Worm (Caenorhabditis elegans) whole organism, young adult: ENCODE measurements around the gene srbc-78.
A peak's percentile ranks its signal among the peaks of the same experiment; 100 is the strongest.

Experiments
- B0035.1 ChIP-seq: sonication (generic microtip); optimal IDR thresholded peaks from 2 replicates; lab custom pipeline; 2016; ENCODE audit warnings: missing genetic modification characterization, mild to moderate bottlenecking, missing compliant biosample characterization, missing genotype, missing genetic modification reagents
- F39B2.1 ChIP-seq: fragments of 200-800 bp; sonication (Bioruptor generic); IDR thresholded peaks from 2 replicates; pipeline ENCODE4 v1.3.6; 2022; ENCODE audit warnings: missing genetic modification reagents, missing genetic modification characterization, missing compliant biosample characterization
- F57C9.4 ChIP-seq: sonication (generic microtip); optimal IDR thresholded peaks from 2 replicates; lab custom pipeline; 2017; ENCODE audit warnings: mild to moderate bottlenecking, missing genetic modification characterization, missing compliant biosample characterization
- K12H6.12 ChIP-seq: fragments of 200-800 bp; sonication (Bioruptor generic); optimal IDR thresholded peaks from 2 replicates; lab custom pipeline; 2018; ENCODE audit warnings: mild to moderate bottlenecking, missing genetic modification characterization, missing compliant biosample characterization
- Y53F4B.3 ChIP-seq: fragments of 200-800 bp; sonication (Bioruptor generic); IDR thresholded peaks from 2 replicates; pipeline ENCODE4 v1.3.6; 2022; ENCODE audit warnings: missing genetic modification reagents, missing genetic modification characterization, missing compliant biosample characterization
- Y79H2A.3 ChIP-seq: fragments of 200-800 bp; sonication (Bioruptor generic); conservative IDR thresholded peaks from 2 replicates; pipeline ENCODE4 v1.3.6; 2022; ENCODE audit warnings: missing genetic modification reagents, missing genetic modification characterization, missing compliant biosample characterization
- ZK185.1 ChIP-seq: sonication (generic microtip); optimal IDR thresholded peaks from 2 replicates; lab custom pipeline; 2016; ENCODE audit warnings: mild to moderate bottlenecking, missing genetic modification characterization, missing compliant biosample characterization; ENCODE audit not compliant: poor library complexity, severe bottlenecking
- aptf-3 ChIP-seq: fragments of 200-800 bp; sonication (Bioruptor generic); IDR thresholded peaks from 2 replicates; pipeline ENCODE4 v1.3.6; 2022; ENCODE audit warnings: missing genetic modification characterization, missing compliant biosample characterization
- athp-1 ChIP-seq: sonication (generic microtip); optimal IDR thresholded peaks from 2 replicates; lab custom pipeline; 2017; ENCODE audit warnings: mild to moderate bottlenecking, missing genetic modification characterization, missing compliant biosample characterization
- cebp-1 ChIP-seq, 2 experiments: fragments of 200-800 bp in 1 of 2; sonication (Bioruptor generic) in 1 of 2; sonication (generic microtip) in 1 of 2; IDR thresholded peaks in 1 of 2; optimal IDR thresholded peaks in 1 of 2; 2 replicates each; pipeline versions ENCODE4 v1.3.6 to Lab custom; 2017 to 2022; ENCODE audit warnings: missing compliant biosample characterization in 2 of 2, missing genetic modification characterization in 2 of 2, mild to moderate bottlenecking in 1 of 2, missing genetic modification reagents in 1 of 2, moderate library complexity in 1 of 2
- ceh-79 ChIP-seq: sonication (generic microtip); optimal IDR thresholded peaks from 2 replicates; lab custom pipeline; 2017; ENCODE audit warnings: mild to moderate bottlenecking, missing genetic modification characterization, missing compliant biosample characterization
- ceh-91 ChIP-seq: fragments of 200-800 bp; sonication (Bioruptor generic); IDR thresholded peaks from 2 replicates; pipeline ENCODE4 v1.3.6; 2022; ENCODE audit warnings: missing genetic modification reagents, missing genetic modification characterization, missing compliant biosample characterization
- dpff-1 ChIP-seq: sonication (generic microtip); optimal IDR thresholded peaks from 2 replicates; lab custom pipeline; 2017; ENCODE audit warnings: mild to moderate bottlenecking, missing genetic modification characterization, missing compliant biosample characterization
- efl-1 ChIP-seq: fragments of 150-350 bp; optimal IDR thresholded peaks from 2 replicates; lab custom pipeline; 2014; ENCODE audit warnings: missing biosample characterization, missing genetic modification reagents, missing genetic modification characterization
- hmg-1.2 ChIP-seq: fragments of 200-800 bp; sonication (Bioruptor generic); IDR thresholded peaks from 2 replicates; pipeline ENCODE4 v1.3.6; 2022; ENCODE audit warnings: missing genetic modification reagents, missing genetic modification characterization, missing compliant biosample characterization
- hmg-20 ChIP-seq: fragments of 200-800 bp; sonication (Bioruptor generic); IDR thresholded peaks from 2 replicates; pipeline ENCODE4 v1.3.6; 2022; ENCODE audit warnings: missing genetic modification reagents, missing genetic modification characterization, missing compliant biosample characterization
- let-607 ChIP-seq, 2 experiments: fragments of 200-800 bp in 1 of 2; sonication (Bioruptor generic) in 1 of 2; sonication (generic microtip) in 1 of 2; optimal IDR thresholded peaks; 2 replicates each; lab custom pipeline; 2016 to 2018; ENCODE audit warnings: mild to moderate bottlenecking in 2 of 2, missing compliant biosample characterization in 2 of 2, missing genetic modification characterization in 2 of 2, moderate library complexity in 2 of 2, missing genotype in 1 of 2
- lin-40 ChIP-seq: sonication (generic microtip); optimal IDR thresholded peaks from 2 replicates; lab custom pipeline; 2016; ENCODE audit warnings: missing genetic modification characterization, mild to moderate bottlenecking, missing compliant biosample characterization, missing genotype, missing genetic modification reagents
- mes-4 ChIP-seq: sonication (generic microtip); optimal IDR thresholded peaks from 2 replicates; lab custom pipeline; 2016; ENCODE audit warnings: missing genotype, missing genetic modification characterization, missing compliant biosample characterization
- nfyb-1 ChIP-seq: fragments of 200-800 bp; sonication (Bioruptor generic); IDR thresholded peaks from 2 replicates; pipeline ENCODE4 v1.3.6; 2022; ENCODE audit warnings: missing genetic modification reagents, missing genetic modification characterization, missing compliant biosample characterization
- nhr-80 ChIP-seq: sonication (generic microtip); optimal IDR thresholded peaks from 2 replicates; lab custom pipeline; 2016; ENCODE audit warnings: missing genetic modification characterization, missing compliant biosample characterization
- sea-2 ChIP-seq: fragments of 200-800 bp; sonication (Bioruptor generic); IDR thresholded peaks from 2 replicates; pipeline ENCODE4 v1.3.6; 2022; ENCODE audit warnings: missing genetic modification characterization, missing compliant biosample characterization
- snpc-1.1 ChIP-seq: sonication (generic microtip); optimal IDR thresholded peaks from 2 replicates; lab custom pipeline; 2017; ENCODE audit warnings: missing genetic modification characterization, mild to moderate bottlenecking, missing compliant biosample characterization, antibody characterized with exemption, moderate library complexity, missing genotype, missing genetic modification reagents; ENCODE audit not compliant: insufficient read depth
- snpc-1.3 ChIP-seq: sonication (generic microtip); optimal IDR thresholded peaks from 2 replicates; lab custom pipeline; 2017; ENCODE audit warnings: missing genetic modification characterization, mild to moderate bottlenecking, missing compliant biosample characterization, antibody characterized with exemption, moderate library complexity, missing genotype, missing genetic modification reagents; ENCODE audit not compliant: insufficient read depth
- snpc-4 ChIP-seq, 5 experiments: fragments of 150-350 bp in 1 of 5; sonication (generic microtip) in 4 of 5; optimal IDR thresholded peaks; 2 replicates each; lab custom pipeline; 2014 to 2018; ENCODE audit warnings: missing genetic modification characterization in 5 of 5, missing biosample characterization in 3 of 5, antibody characterized with exemption in 2 of 5, mild to moderate bottlenecking in 2 of 5, missing compliant biosample characterization in 2 of 5, missing genotype in 2 of 5, moderate library complexity in 2 of 5, missing genetic modification reagents in 1 of 5
- unc-130 ChIP-seq: sonication (generic microtip); optimal IDR thresholded peaks from 2 replicates; lab custom pipeline; 2016; ENCODE audit warnings: missing genetic modification reagents, missing genetic modification characterization, missing compliant biosample characterization
- zfh-2 ChIP-seq: fragments of 200-800 bp; sonication (Bioruptor generic); conservative IDR thresholded peaks from 2 replicates; pipeline ENCODE4 v1.3.6; 2022; ENCODE audit warnings: missing genetic modification reagents, missing genetic modification characterization, missing compliant biosample characterization
- zim-3 ChIP-seq: sonication (generic microtip); optimal IDR thresholded peaks from 2 replicates; lab custom pipeline; 2017; ENCODE audit warnings: mild to moderate bottlenecking, missing genetic modification characterization, moderate library complexity, missing compliant biosample characterization
- ztf-3 ChIP-seq: fragments of 200-800 bp; sonication (Bioruptor generic); optimal IDR thresholded peaks from 2 replicates; lab custom pipeline; 2018; ENCODE audit warnings: mild to moderate bottlenecking, missing genetic modification characterization, missing compliant biosample characterization

Gene srbc-78

ce11 chrV:20525816-20526459 is 36.9 kb upstream of the srbc-78 start, which contains the start of the genes srh-166 and Y38H6C.24:
Gene srh-166, minus strand, starts transcription at chrV:20525866.
Gene Y38H6C.24, plus strand, starts transcription at chrV:20526435.
- TF ChIP-seq Y53F4B.3 (GFP tag; lab: Robert Waterston, UW), result no peak
- no peak for TF ChIP-seq hmg-20
- no peak for TF ChIP-seq nhr-80
- TF ChIP-seq lin-40 (tag; lab: Kevin White, UChicago), result no peak
- peak; percentile 36; the same call in 1 of the 2 replicates for TF ChIP-seq cebp-1 (GFP tag; IDR thresholded peaks at IDR 0.05; lab: Robert Waterston, UW)
- peak; percentile 70 for TF ChIP-seq cebp-1 (tag; optimal IDR thresholded peaks at IDR 0.05; lab: Kevin White, UChicago)
- TF ChIP-seq nfyb-1 (GFP tag; lab: Robert Waterston, UW), result no peak
- TF ChIP-seq F39B2.1, result no peak
- TF ChIP-seq zim-3 (tag; lab: Kevin White, UChicago), result no peak
- TF ChIP-seq, all 124 proteins: peak for 1

- TF ChIP-seq athp-1, result no peak
- TF ChIP-seq hmg-1.2 (GFP tag; lab: Robert Waterston, UW), result peak; percentile 77; the same call in 1 of the 2 replicates
- TF ChIP-seq cebp-1 (GFP tag; IDR thresholded peaks at IDR 0.05; lab: Robert Waterston, UW), result peak; percentile 92
- peak; percentile 99 for TF ChIP-seq cebp-1 (tag; optimal IDR thresholded peaks at IDR 0.05; lab: Kevin White, UChicago)
- TF ChIP-seq nhr-80, result no peak
- TF ChIP-seq snpc-1.1 (tag; lab: Kevin White, UChicago), result no peak
- no peak for TF ChIP-seq ZK185.1 (tag; lab: Kevin White, UChicago)
Measured at ce11 chrV:20522219-20522618, 33.2 kb upstream of the srbc-78 start, which contains the start of the genes Y38H6C.9 and fbxa-150. Gene Y38H6C.9, minus strand, starts transcription at chrV:20522270. Gene fbxa-150, plus strand, starts transcription at chrV:20522598.

DNA sequence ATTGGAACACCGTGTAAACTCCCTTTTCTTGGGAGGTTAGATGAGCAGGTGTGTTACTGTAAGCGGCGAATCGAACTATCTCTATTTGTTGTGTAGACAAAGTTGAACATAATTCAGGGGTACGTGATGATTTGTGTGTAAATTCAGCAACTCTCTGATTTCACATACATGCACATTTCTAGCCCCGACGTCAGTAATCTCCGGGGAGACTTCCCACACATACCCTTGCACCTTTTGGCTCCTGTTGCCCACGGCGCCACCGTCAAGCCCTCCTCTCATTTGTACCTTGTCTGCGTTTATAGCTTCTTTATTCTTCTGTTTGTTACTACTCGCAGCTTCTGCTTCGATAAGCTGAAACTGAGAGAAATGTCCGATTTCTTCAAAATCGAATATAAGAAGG is 29.9 kb upstream of the srbc-78 start, which contains the start of gene Y38H6C.25:
Y38H6C.25 (plus strand) TSS at position 301 of the 400 bp plus-strand sequence.
- TF ChIP-seq K12H6.12 (tag; lab: Kevin White, UChicago), result no peak
- TF ChIP-seq unc-130 (GFP tag; lab: Kevin White, UChicago), result no peak
- no peak for TF ChIP-seq ztf-3 (GFP tag; lab: Kevin White, UChicago)
- no peak for TF ChIP-seq snpc-4 (GFP tag; optimal IDR thresholded peaks at IDR 0.05; lab: Kevin White, UChicago)
- no peak for TF ChIP-seq snpc-4 (tag; optimal IDR thresholded peaks at IDR 0.05; lab: Kevin White, UChicago)
- no peak for TF ChIP-seq dpff-1 (tag; lab: Kevin White, UChicago)
- TF ChIP-seq F57C9.4 (tag; lab: Kevin White, UChicago), result no peak

- TF ChIP-seq zfh-2 (GFP tag; lab: Robert Waterston, UW), result peak; percentile 36; the same call in 1 of the 2 replicates
- no peak for TF ChIP-seq mes-4 (tag; lab: Kevin White, UChicago)
- no peak for TF ChIP-seq lin-40 (tag; lab: Kevin White, UChicago)
- TF ChIP-seq F57C9.4 (tag; lab: Kevin White, UChicago), result no peak
- no peak for TF ChIP-seq let-607 (tag; optimal IDR thresholded peaks at IDR 0.05; lab: Kevin White, UChicago)
- TF ChIP-seq B0035.1 (tag; lab: Kevin White, UChicago), result no peak
Measured at ce11 chrV:20517005-20517404, 28.0 kb upstream of the srbc-78 start.

DNA sequence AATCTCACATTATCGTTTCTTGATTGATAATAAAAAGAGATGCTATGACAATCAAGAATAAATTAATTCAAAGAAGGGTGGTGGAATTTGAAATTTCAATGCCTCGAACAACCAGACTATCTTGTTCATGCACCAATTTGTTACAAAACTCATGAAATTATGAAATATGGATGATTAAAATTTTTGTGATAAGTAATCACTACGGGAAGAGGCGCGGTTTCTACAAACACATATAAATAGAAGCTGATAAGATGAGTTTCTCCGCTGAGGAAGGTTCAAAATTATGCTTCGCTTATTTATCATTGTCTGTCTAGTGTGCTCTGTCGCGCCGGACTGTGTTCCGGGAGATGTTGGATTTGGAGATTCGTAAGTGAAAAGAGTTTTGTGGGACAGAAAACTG is 25.5 kb upstream of the srbc-78 start:
- no peak for TF ChIP-seq sea-2 (GFP tag; lab: Robert Waterston, UW)
- TF ChIP-seq efl-1 (GFP tag; lab: Kevin White, UChicago), result no peak
- no peak for TF ChIP-seq snpc-1.3 (tag; lab: Kevin White, UChicago)
- no peak for TF ChIP-seq aptf-3
- TF ChIP-seq ceh-91 (GFP tag; lab: Robert Waterston, UW), result no peak
- TF ChIP-seq Y79H2A.3 (GFP tag; lab: Robert Waterston, UW), result no peak
- no peak for TF ChIP-seq mes-4 (tag; lab: Kevin White, UChicago)
- TF ChIP-seq hmg-1.2 (GFP tag; lab: Robert Waterston, UW), result no peak
- no peak for TF ChIP-seq snpc-1.1 (tag; lab: Kevin White, UChicago)
- TF ChIP-seq dpff-1 (tag; lab: Kevin White, UChicago), result no peak
- TF ChIP-seq F57C9.4 (tag; lab: Kevin White, UChicago), result no peak
- no peak for TF ChIP-seq nhr-80
- TF ChIP-seq ceh-79 (tag; lab: Kevin White, UChicago), result no peak
- TF ChIP-seq, all 124 proteins: peak for 0
